Worm (Caenorhabditis elegans): ENCODE data around the gene idpp-14.

- TF ChIP-seq tag-97 (GFP tag; IDR thresholded peaks at IDR 0.05) = no peak
- TF ChIP-seq snpc-4 (tag; optimal IDR thresholded peaks at IDR 0.05) = no peak
- TF ChIP-seq pha-4 (GFP tag; IDR thresholded peaks at IDR 0.05) = no peak
- TF ChIP-seq pha-4 (tag; optimal IDR thresholded peaks at IDR 0.05) = no peak
- TF ChIP-seq ztf-11 (tag; optimal IDR thresholded peaks at IDR 0.05) = no peak
- TF ChIP-seq lin-15B (tag; optimal IDR thresholded peaks at IDR 0.05) = no peak
- TF ChIP-seq ceh-44 (GFP tag; IDR thresholded peaks at IDR 0.05) = no peak
- TF ChIP-seq nhr-76 (tag; optimal IDR thresholded peaks at IDR 0.05) = no peak
- no peak for TF ChIP-seq unc-62 (GFP tag; optimal IDR thresholded peaks at IDR 0.05 in 1 of 2)
- no peak for TF ChIP-seq unc-62 (tag; optimal IDR thresholded peaks at IDR 0.05)
- no peak for TF ChIP-seq fos-1 (tag; optimal IDR thresholded peaks at IDR 0.05)
- no peak for TF ChIP-seq nhr-77 (tag; optimal IDR thresholded peaks at IDR 0.05)
- no peak for TF ChIP-seq lin-13 (GFP tag; optimal IDR thresholded peaks at IDR 0.05)
- no peak for TF ChIP-seq dmd-8 (GFP tag; IDR thresholded peaks at IDR 0.05)
These were observed 9.6 kb upstream of the idpp-14 start, which contains the start of gene col-187 for ce11 chrX:16072595-16072994.
